Fruit fly (Drosophila melanogaster) whole organism, wandering third instar larva: ENCODE data around the gene Or74a.

Source experiments
- Hr78 ChIP-seq: fragments of >200 bp; optimal IDR thresholded peaks from 2 replicates; lab custom pipeline; 2017; ENCODE audit warnings: missing biosample characterization, missing genetic modification characterization
- Jra ChIP-seq: sonication (Bioruptor generic); optimal IDR thresholded peaks from 2 replicates; lab custom pipeline; 2016; ENCODE audit warnings: missing biosample characterization, missing genetic modification characterization
- Mio ChIP-seq: sonication (Bioruptor generic); optimal IDR thresholded peaks from 2 replicates; lab custom pipeline; 2016; ENCODE audit warnings: missing biosample characterization, missing genetic modification characterization
- OdsH ChIP-seq: fragments of 200-800 bp; sonication (Bioruptor generic); optimal IDR thresholded peaks from 2 replicates; lab custom pipeline; 2016; ENCODE audit warnings: missing biosample characterization, mild to moderate bottlenecking, missing genetic modification characterization
- br ChIP-seq: fragments of 200-800 bp; sonication (Bioruptor generic); optimal IDR thresholded peaks from 2 replicates; lab custom pipeline; 2016; ENCODE audit warnings: missing biosample characterization, missing genetic modification characterization
- brk ChIP-seq: fragments of 200-800 bp; sonication (Bioruptor generic); optimal IDR thresholded peaks from 2 replicates; lab custom pipeline; 2016; ENCODE audit warnings: missing biosample characterization, mild to moderate bottlenecking, missing genetic modification characterization
- h ChIP-seq: fragments of 200-800 bp; sonication (Bioruptor generic); optimal IDR thresholded peaks from 3 replicates; lab custom pipeline; 2016; ENCODE audit warnings: missing biosample characterization, mild to moderate bottlenecking, missing genetic modification characterization
- lola ChIP-seq: fragments of >200 bp; optimal IDR thresholded peaks from 2 replicates; lab custom pipeline; 2017; ENCODE audit warnings: missing biosample characterization, missing genetic modification characterization
- psq ChIP-seq: fragments of 200-800 bp; sonication (Bioruptor generic); optimal IDR thresholded peaks from 3 replicates; lab custom pipeline; 2017; ENCODE audit warnings: missing biosample characterization, mild to moderate bottlenecking, missing genetic modification characterization, moderate library complexity
- sv ChIP-seq: fragments of 200-800 bp; sonication (Bioruptor generic); optimal IDR thresholded peaks from 3 replicates; lab custom pipeline; 2016; ENCODE audit warnings: missing biosample characterization, missing genetic modification characterization
- tai ChIP-seq: sonication (Bioruptor generic); optimal IDR thresholded peaks from 2 replicates; lab custom pipeline; 2016; ENCODE audit warnings: missing biosample characterization, missing genetic modification characterization

dm6 chr3L:17320711-17321110 is 8.3 kb downstream of the Or74a start, which contains the start of gene ND-24L:
- no peak for TF ChIP-seq h
- no peak for TF ChIP-seq Mio (GFP tag; lab: Kevin White, UChicago)
- no peak for TF ChIP-seq OdsH
- TF ChIP-seq Jra (GFP tag; lab: Kevin White, UChicago) = no peak
- no peak for TF ChIP-seq tai
- no peak for TF ChIP-seq Hr78 (GFP tag; lab: Kevin White, UChicago)
- no peak for TF ChIP-seq psq (GFP tag; lab: Kevin White, UChicago)
- no peak for TF ChIP-seq sv (GFP tag; lab: Kevin White, UChicago)
- TF ChIP-seq lola (GFP tag; lab: Kevin White, UChicago) = no peak
- TF ChIP-seq br (GFP tag; lab: Kevin White, UChicago) = no peak
- TF ChIP-seq brk (GFP tag; lab: Kevin White, UChicago) = no peak
